Worm (Caenorhabditis elegans): ENCODE measurements around the gene C25F9.12.

- TF ChIP-seq ztf-23 (GFP tag; IDR thresholded peaks at IDR 0.05) (no peak), cog-1 (tag; optimal IDR thresholded peaks at IDR 0.05) (no peak), flt-1 (GFP tag; IDR thresholded peaks at IDR 0.05) (no peak), T22C8.4 (GFP tag; IDR thresholded peaks at IDR 0.05) (no peak), ztf-29 (GFP tag; IDR thresholded peaks at IDR 0.05) (no peak), klf-2 (GFP tag; conservative IDR thresholded peaks at IDR 0.05) (no peak)
Observed at ce11 chrV:19432972-19433371, 30.2 kb upstream of the C25F9.12 start, which contains the start of gene C25F9.11.

All from whole organism, midembryonic.